Fruit fly (Drosophila melanogaster) whole organism, prepupa: ENCODE measurements around the gene CG12661.

Experiments used
- Blimp-1 ChIP-seq: fragments of 200-800 bp; sonication (Bioruptor generic); optimal IDR thresholded peaks from 3 replicates; lab custom pipeline; 2017; ENCODE audit warnings: missing biosample characterization, missing genetic modification characterization, mild to moderate bottlenecking, moderate library complexity, missing genetic modification reagents
- CG10631 ChIP-seq: fragments of 200-800 bp; sonication (Bioruptor generic); optimal IDR thresholded peaks from 2 replicates; lab custom pipeline; 2016; ENCODE audit warnings: missing biosample characterization, missing genetic modification characterization
- CG11762 ChIP-seq: fragments of 200-800 bp; sonication (Bioruptor generic); optimal IDR thresholded peaks from 3 replicates; lab custom pipeline; 2016; ENCODE audit warnings: missing biosample characterization, missing genetic modification characterization; ENCODE audit not compliant: insufficient read depth
- CG11902 ChIP-seq: fragments of 200-800 bp; sonication (Bioruptor generic); optimal IDR thresholded peaks from 3 replicates; lab custom pipeline; 2016; ENCODE audit warnings: missing biosample characterization, missing genetic modification characterization
- CG15336 ChIP-seq: fragments of 200-800 bp; sonication (Bioruptor generic); IDR thresholded peaks from 2 replicates; pipeline ENCODE4 v1.3.6; 2022; ENCODE audit warnings: missing biosample characterization, missing genetic modification characterization
- CG1621 ChIP-seq: fragments of 200-800 bp; sonication (Bioruptor generic); optimal IDR thresholded peaks from 3 replicates; lab custom pipeline; 2018; ENCODE audit warnings: missing biosample characterization, mild to moderate bottlenecking, missing genetic modification characterization
- CG16779 ChIP-seq: fragments of 200-800 bp; sonication (Bioruptor generic); optimal IDR thresholded peaks from 3 replicates; lab custom pipeline; 2017; ENCODE audit warnings: missing biosample characterization, mild to moderate bottlenecking, missing genetic modification characterization
- CG3032 ChIP-seq: fragments of 200-800 bp; optimal IDR thresholded peaks from 2 replicates; lab custom pipeline; 2019; ENCODE audit warnings: missing biosample characterization, mild to moderate bottlenecking, missing genetic modification characterization, moderate library complexity
- CG31627 ChIP-seq: fragments of 200-800 bp; sonication (Bioruptor generic); optimal IDR thresholded peaks from 3 replicates; lab custom pipeline; 2016; ENCODE audit warnings: missing biosample characterization, missing genetic modification characterization
- CG34406 ChIP-seq: fragments of 200-800 bp; sonication (Bioruptor generic); optimal IDR thresholded peaks from 3 replicates; lab custom pipeline; 2016; ENCODE audit warnings: missing biosample characterization, missing genetic modification characterization
- CG6163 ChIP-seq: fragments of 200-800 bp; sonication (Bioruptor generic); IDR thresholded peaks from 3 replicates; pipeline ENCODE4 v1.3.6; 2022; ENCODE audit warnings: missing biosample characterization, missing genetic modification characterization
- CG6808 ChIP-seq: fragments of 200-800 bp; sonication (Bioruptor generic); optimal IDR thresholded peaks from 3 replicates; lab custom pipeline; 2017; ENCODE audit warnings: missing biosample characterization, missing genetic modification characterization, mild to moderate bottlenecking, moderate library complexity, missing genetic modification reagents
- CG6854 ChIP-seq: fragments of 200-800 bp; sonication (Bioruptor generic); optimal IDR thresholded peaks from 2 replicates; lab custom pipeline; 2017; ENCODE audit warnings: missing biosample characterization, mild to moderate bottlenecking, missing genetic modification characterization
- CG7368 ChIP-seq: fragments of 200-800 bp; sonication (Bioruptor generic); optimal IDR thresholded peaks from 3 replicates; lab custom pipeline; 2016; ENCODE audit warnings: missing biosample characterization, missing genetic modification characterization
- CG8119 ChIP-seq: fragments of 200-800 bp; sonication (Bioruptor generic); IDR thresholded peaks from 3 replicates; pipeline ENCODE4 v1.3.6; 2022; ENCODE audit warnings: missing biosample characterization, missing genetic modification characterization
- CG8319 ChIP-seq: fragments of 200-800 bp; sonication (Bioruptor generic); optimal IDR thresholded peaks from 3 replicates; lab custom pipeline; 2016; ENCODE audit warnings: missing biosample characterization, missing genetic modification characterization
- CG8632 ChIP-seq: fragments of 200-800 bp; sonication (Bioruptor generic); optimal IDR thresholded peaks from 3 replicates; lab custom pipeline; 2016; ENCODE audit warnings: missing biosample characterization, missing genetic modification characterization
- CG9139 ChIP-seq: fragments of 200-800 bp; sonication (Bioruptor generic); optimal IDR thresholded peaks from 3 replicates; lab custom pipeline; 2017; ENCODE audit warnings: missing biosample characterization, mild to moderate bottlenecking, missing genetic modification characterization
- Eip75B ChIP-seq: fragments of 200-800 bp; sonication (Bioruptor generic); optimal IDR thresholded peaks from 3 replicates; lab custom pipeline; 2016; ENCODE audit warnings: missing biosample characterization, missing genetic modification characterization
- Eip78C ChIP-seq: fragments of 200-800 bp; sonication (Bioruptor generic); peaks from one replicate; lab custom pipeline; 2016; ENCODE audit warnings: missing biosample characterization, missing genetic modification characterization
- Eip93F ChIP-seq: fragments of 200-800 bp; sonication (Bioruptor generic); optimal IDR thresholded peaks from 2 replicates; lab custom pipeline; 2016; ENCODE audit warnings: missing biosample characterization, mild to moderate bottlenecking, missing genetic modification characterization
- Ets21C ChIP-seq: fragments of 200-800 bp; sonication (Bioruptor generic); optimal IDR thresholded peaks from 3 replicates; lab custom pipeline; 2016; ENCODE audit warnings: missing biosample characterization, missing genetic modification characterization
- Ets96B ChIP-seq: fragments of 200-800 bp; optimal IDR thresholded peaks from 2 replicates; lab custom pipeline; 2019; ENCODE audit warnings: missing biosample characterization, mild to moderate bottlenecking, missing genetic modification characterization, moderate library complexity
- Gug ChIP-seq: fragments of 200-800 bp; sonication (Bioruptor generic); IDR thresholded peaks from 2 replicates; pipeline ENCODE4 v1.3.6; 2022; ENCODE audit warnings: missing biosample characterization, missing genetic modification characterization
- Hr39 ChIP-seq: fragments of 200-800 bp; sonication (Bioruptor generic); optimal IDR thresholded peaks from 2 replicates; lab custom pipeline; 2016; ENCODE audit warnings: missing biosample characterization, missing genetic modification characterization
- Lpt ChIP-seq: fragments of 200-800 bp; sonication (Bioruptor generic); optimal IDR thresholded peaks from 3 replicates; lab custom pipeline; 2016; ENCODE audit warnings: missing biosample characterization, missing genetic modification characterization
- Met ChIP-seq: fragments of 200-800 bp; sonication (Bioruptor generic); optimal IDR thresholded peaks from 3 replicates; lab custom pipeline; 2016; ENCODE audit warnings: missing biosample characterization, missing genetic modification characterization
- OdsH ChIP-seq: fragments of 200-800 bp; sonication (Bioruptor generic); optimal IDR thresholded peaks from 3 replicates; lab custom pipeline; 2016; ENCODE audit warnings: missing biosample characterization, missing genetic modification characterization
- Smox ChIP-seq: fragments of 200-800 bp; sonication (Bioruptor generic); optimal IDR thresholded peaks from 3 replicates; lab custom pipeline; 2016; ENCODE audit warnings: missing biosample characterization, missing genetic modification characterization
- Sox102F ChIP-seq: fragments of 200-800 bp; sonication (Bioruptor generic); optimal IDR thresholded peaks from 2 replicates; lab custom pipeline; 2016; ENCODE audit warnings: missing biosample characterization, mild to moderate bottlenecking, missing genetic modification characterization
- Sox14 ChIP-seq: fragments of 200-800 bp; sonication (Bioruptor generic); optimal IDR thresholded peaks from 3 replicates; lab custom pipeline; 2016; ENCODE audit warnings: missing biosample characterization, missing genetic modification characterization
- Sox15 ChIP-seq: fragments of 200-800 bp; sonication (Bioruptor generic); optimal IDR thresholded peaks from 3 replicates; lab custom pipeline; 2016; ENCODE audit warnings: missing biosample characterization, missing genetic modification characterization
- achi ChIP-seq: fragments of 200-800 bp; sonication (Bioruptor generic); optimal IDR thresholded peaks from 3 replicates; lab custom pipeline; 2016; ENCODE audit warnings: missing biosample characterization, missing genetic modification characterization
- acj6 ChIP-seq: fragments of 200-800 bp; sonication (Bioruptor generic); optimal IDR thresholded peaks from 3 replicates; lab custom pipeline; 2016; ENCODE audit warnings: missing biosample characterization, missing genetic modification characterization
- cyc ChIP-seq: fragments of 200-800 bp; sonication (Bioruptor generic); optimal IDR thresholded peaks from 3 replicates; lab custom pipeline; 2016; ENCODE audit warnings: missing biosample characterization, missing genetic modification characterization
- dac ChIP-seq: fragments of 200-800 bp; sonication (Bioruptor generic); optimal IDR thresholded peaks from 2 replicates; lab custom pipeline; 2017; ENCODE audit warnings: missing biosample characterization, mild to moderate bottlenecking, missing genetic modification characterization
- eg ChIP-seq: fragments of 200-800 bp; sonication (Bioruptor generic); IDR thresholded peaks from 3 replicates; pipeline ENCODE4 v1.3.6; 2022; ENCODE audit warnings: missing biosample characterization, missing genetic modification characterization
- esn ChIP-seq: fragments of 200-800 bp; sonication (Bioruptor generic); optimal IDR thresholded peaks from 2 replicates; lab custom pipeline; 2016; ENCODE audit warnings: missing biosample characterization, mild to moderate bottlenecking, missing genetic modification characterization, moderate library complexity
- fd59A ChIP-seq: fragments of 200-800 bp; sonication (Bioruptor generic); optimal IDR thresholded peaks from 2 replicates; lab custom pipeline; 2017; ENCODE audit warnings: missing biosample characterization, mild to moderate bottlenecking, missing genetic modification characterization, missing genetic modification reagents
- fkh ChIP-seq: fragments of 200-800 bp; sonication (Bioruptor generic); optimal IDR thresholded peaks from 3 replicates; lab custom pipeline; 2017; ENCODE audit warnings: missing biosample characterization, mild to moderate bottlenecking, missing genetic modification characterization, moderate library complexity
- lz ChIP-seq: fragments of 200-800 bp; sonication (Bioruptor generic); optimal IDR thresholded peaks from 3 replicates; lab custom pipeline; 2016; ENCODE audit warnings: missing biosample characterization, missing genetic modification characterization
- salr ChIP-seq, 2 experiments: fragments of 200-800 bp; sonication (Bioruptor generic); optimal IDR thresholded peaks; 3 replicates each; lab custom pipeline; 2016 to 2018; ENCODE audit warnings: missing biosample characterization in 2 of 2, missing genetic modification characterization in 2 of 2, mild to moderate bottlenecking in 1 of 2
- spab ChIP-seq: fragments of 200-800 bp; sonication (Bioruptor generic); optimal IDR thresholded peaks from 2 replicates; lab custom pipeline; 2017; ENCODE audit warnings: missing biosample characterization, mild to moderate bottlenecking, missing genetic modification characterization, missing genetic modification reagents
- ss ChIP-seq, 2 experiments: fragments of 200-800 bp; sonication (Bioruptor generic); optimal IDR thresholded peaks; 2 replicates in 1 of 2; 3 replicates in 1 of 2; lab custom pipeline; 2017 to 2018; ENCODE audit warnings: mild to moderate bottlenecking in 2 of 2, missing biosample characterization in 2 of 2, missing genetic modification characterization in 2 of 2, moderate library complexity in 1 of 2
- svp ChIP-seq: fragments of 200-800 bp; sonication (Bioruptor generic); peaks from one replicate; lab custom pipeline; 2016; ENCODE audit warnings: missing biosample characterization, missing genetic modification characterization
- topi ChIP-seq: fragments of 200-800 bp; sonication (Bioruptor generic); optimal IDR thresholded peaks from 3 replicates; lab custom pipeline; 2016; ENCODE audit warnings: missing biosample characterization, missing genetic modification characterization
- vri ChIP-seq: fragments of 200-800 bp; sonication (Bioruptor generic); optimal IDR thresholded peaks from 3 replicates; lab custom pipeline; 2016; ENCODE audit warnings: missing biosample characterization, mild to moderate bottlenecking, missing genetic modification characterization

The CG12661 gene

dm6 chrX:8890974-8891373, 32.5 kb downstream of the CG12661 start (continued):
- TF ChIP-seq CG9139 (GFP tag; lab: Kevin White, UChicago), result no peak
- peak; percentile 44 for TF ChIP-seq Eip75B (GFP tag; lab: Kevin White, UChicago)
- TF ChIP-seq fkh, result no peak
- TF ChIP-seq spab, result peak; percentile 16
- TF ChIP-seq CG11762, result peak; percentile 31
- TF ChIP-seq OdsH (GFP tag; lab: Kevin White, UChicago), result peak; percentile 61
- no peak for TF ChIP-seq vri
- no peak for TF ChIP-seq CG16779
- TF ChIP-seq Lpt (GFP tag; lab: Kevin White, UChicago), result peak; percentile 54
- peak; percentile 45 for TF ChIP-seq CG3032
- peak; percentile 28 for TF ChIP-seq topi (GFP tag; lab: Kevin White, UChicago)
- peak; percentile 36 for TF ChIP-seq Sox15 (GFP tag; lab: Kevin White, UChicago)
- TF ChIP-seq Sox14 (GFP tag; lab: Kevin White, UChicago), result peak; percentile 55
- peak; percentile 68 for TF ChIP-seq dac
- TF ChIP-seq CG8632 (GFP tag; lab: Kevin White, UChicago), result peak; percentile 13
- TF ChIP-seq Blimp-1, result no peak

- TF ChIP-seq Ets21C (GFP tag; lab: Kevin White, UChicago), result no peak
- TF ChIP-seq CG16779, result no peak
- TF ChIP-seq eg, result no peak
- no peak for TF ChIP-seq Hr39 (GFP tag; lab: Kevin White, UChicago)
- TF ChIP-seq ss (GFP tag; optimal IDR thresholded peaks at IDR 0.05; lab: Kevin White, UChicago), result peak; percentile 39 to 48
- TF ChIP-seq Ets96B (tag; lab: Kevin White, UChicago), result no peak
- no peak for TF ChIP-seq CG6854 (GFP tag; lab: Kevin White, UChicago)
- TF ChIP-seq CG31627, result no peak
- no peak for TF ChIP-seq Eip93F (GFP tag; lab: Kevin White, UChicago)
- no peak for TF ChIP-seq Gug (GFP tag; lab: Robert Waterston, UW)
- peak; percentile 3 for TF ChIP-seq acj6 (GFP tag; lab: Kevin White, UChicago)
- TF ChIP-seq Sox14 (GFP tag; lab: Kevin White, UChicago), result no peak
- no peak for TF ChIP-seq fd59A
- TF ChIP-seq CG15336 (GFP tag; lab: Robert Waterston, UW), result peak; percentile 42
- TF ChIP-seq CG1621 (tag; lab: Kevin White, UChicago), result no peak
- no peak for TF ChIP-seq achi
- peak; percentile 12 for TF ChIP-seq Sox102F (GFP tag; lab: Kevin White, UChicago)
- TF ChIP-seq CG11902 (GFP tag; lab: Kevin White, UChicago), result no peak
- no peak for TF ChIP-seq salr (GFP tag; optimal IDR thresholded peaks at IDR 0.05; lab: Kevin White, UChicago)
- no peak for TF ChIP-seq cyc (GFP tag; lab: Kevin White, UChicago)
- no peak for TF ChIP-seq dac
- TF ChIP-seq CG9139 (GFP tag; lab: Kevin White, UChicago), result no peak
- peak; percentile 30 for TF ChIP-seq Smox (GFP tag; lab: Kevin White, UChicago)
- TF ChIP-seq CG7368 (GFP tag; lab: Kevin White, UChicago), result no peak
- no peak for TF ChIP-seq CG34406 (GFP tag; lab: Kevin White, UChicago)
- TF ChIP-seq OdsH (GFP tag; lab: Kevin White, UChicago), result peak; percentile 17
- 0 out of 3 replicates have a peak, but pooled peaks have one; percentile 26 for TF ChIP-seq CG6163 (GFP tag; lab: Robert Waterston, UW)
- peak; percentile 69 for TF ChIP-seq svp (GFP tag; lab: Kevin White, UChicago)
- TF ChIP-seq CG10631 (GFP tag; lab: Kevin White, UChicago), result peak; percentile 19
- peak; percentile 11 for TF ChIP-seq CG6808 (GFP tag; lab: Kevin White, UChicago)
- peak; percentile 68 for TF ChIP-seq Eip78C (GFP tag; lab: Kevin White, UChicago)
- TF ChIP-seq esn, result peak; percentile 19
- no peak for TF ChIP-seq CG8119 (GFP tag; lab: Robert Waterston, UW)
- TF ChIP-seq lz (GFP tag; lab: Kevin White, UChicago), result peak; percentile 4
- no peak for TF ChIP-seq CG8319 (GFP tag; lab: Kevin White, UChicago)
- no peak for TF ChIP-seq CG11762
- TF ChIP-seq vri, result peak; percentile 61
- peak; percentile 31 for TF ChIP-seq Met
- no peak for TF ChIP-seq CG3032
- TF ChIP-seq, all 60 proteins: peak for 15
These were observed 34.6 kb downstream of the CG12661 start for dm6 chrX:8888861-8889392.
